Worm (Caenorhabditis elegans): Measurements from ENCODE around the gene bgal-2.
A peak's percentile ranks its signal among the peaks of the same experiment; 100 is the strongest.

bgal-2 gene

DNA sequence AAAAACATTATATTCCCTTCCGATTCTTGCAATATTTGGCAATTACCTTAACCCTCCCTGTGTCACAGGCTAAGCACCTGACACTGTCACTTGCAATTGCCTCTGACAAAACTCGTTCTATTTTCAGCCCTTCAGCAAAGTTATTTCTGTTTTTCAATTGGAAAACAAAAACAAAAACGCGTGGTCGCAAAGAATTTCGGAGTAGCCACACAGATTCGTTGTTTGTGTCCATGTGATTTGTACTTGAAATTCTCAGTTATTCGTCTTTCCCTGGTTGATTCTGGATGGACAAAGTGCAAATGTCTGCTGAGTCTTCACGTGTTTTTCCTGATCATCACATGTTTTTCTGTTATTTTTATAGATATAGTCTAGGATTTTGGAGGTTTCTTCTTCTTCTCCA lies 48.7 kb upstream of the bgal-2 start (continued):
- TF ChIP-seq nhr-10 (tag; optimal IDR thresholded peaks at IDR 0.05) = no peak
- no peak for TF ChIP-seq cey-2 (tag; optimal IDR thresholded peaks at IDR 0.05; ENCODE audit: borderline replicate concordance, insufficient read depth)
- TF ChIP-seq zip-2 (tag; optimal IDR thresholded peaks at IDR 0.05) = no peak
- no peak for TF ChIP-seq madf-5 (GFP tag; IDR thresholded peaks at IDR 0.05)
- no peak for TF ChIP-seq ztf-11 (tag; optimal IDR thresholded peaks at IDR 0.05)
- TF ChIP-seq ceh-20 (GFP tag; IDR thresholded peaks at IDR 0.05) = no peak
- TF ChIP-seq nhr-76 (tag; optimal IDR thresholded peaks at IDR 0.05) = no peak
- TF ChIP-seq duxl-1 (tag; optimal IDR thresholded peaks at IDR 0.05; ENCODE audit: poor library complexity) = no peak
- TF ChIP-seq F37D6.2 (tag; optimal IDR thresholded peaks at IDR 0.05) = no peak

DNA sequence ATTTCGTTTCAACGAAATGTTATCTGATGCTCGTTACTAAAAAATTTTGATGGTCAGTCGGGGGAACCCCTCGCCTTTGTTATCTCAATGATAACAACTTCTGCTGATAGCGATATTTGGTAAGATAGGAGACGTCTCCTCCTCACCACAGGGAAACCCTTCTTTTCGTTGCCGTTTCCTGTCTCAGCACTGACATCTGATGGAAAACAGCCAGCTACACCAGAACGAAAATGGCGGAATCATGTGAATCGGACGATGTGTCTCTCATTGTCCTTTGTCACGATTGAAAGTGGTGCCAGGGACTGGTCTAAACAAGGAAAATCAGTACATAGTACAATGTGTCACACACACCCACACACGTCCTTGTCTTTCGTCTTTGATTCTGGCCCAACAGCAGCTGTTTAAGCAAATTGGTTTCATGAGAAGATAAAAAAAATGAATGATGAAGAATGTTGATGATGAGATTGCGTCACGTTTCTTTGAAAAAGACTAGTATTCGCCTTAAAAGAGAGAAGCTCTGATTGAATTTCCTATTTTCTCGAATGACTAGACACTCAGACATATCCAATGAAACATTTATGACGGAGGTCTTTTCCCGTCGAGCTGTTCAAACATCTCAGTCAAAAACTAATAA lies 47.7 kb upstream of the bgal-2 start:
- TF ChIP-seq tra-1 (GFP tag; IDR thresholded peaks at IDR 0.05) (no peak), lin-15B (tag; optimal IDR thresholded peaks at IDR 0.05) (no peak), lin-29 (GFP tag; IDR thresholded peaks at IDR 0.05) (peak; percentile 37; the same call in 1 of the 2 replicates), ces-1 (GFP tag; optimal IDR thresholded peaks at IDR 0.05) (peak; percentile 59), mdt-29 (GFP tag; IDR thresholded peaks at IDR 0.05) (no peak), spr-1 (tag; optimal IDR thresholded peaks at IDR 0.05) (no peak), unc-62 (GFP tag; optimal IDR thresholded peaks at IDR 0.05 in 1 of 2) (peak in 1 of 2 experiments; percentile 100), unc-62 (tag; optimal IDR thresholded peaks at IDR 0.05) (no peak), spr-3 (GFP tag; optimal IDR thresholded peaks at IDR 0.05) (no peak), fos-1 (tag; optimal IDR thresholded peaks at IDR 0.05) (no peak), T20F7.1 (GFP tag; optimal IDR thresholded peaks at IDR 0.05) (peak; percentile 14), Y48G9A.11 (GFP tag; IDR thresholded peaks at IDR 0.05) (no peak), mdl-1 (tag; optimal IDR thresholded peaks at IDR 0.05) (peak; percentile 97 to 98), Y105C5A.15 (GFP tag; IDR thresholded peaks at IDR 0.05) (no peak), snpc-4 (tag; optimal IDR thresholded peaks at IDR 0.05) (no peak), pqm-1 (tag; optimal IDR thresholded peaks at IDR 0.05) (peak; percentile 34), set-16 (GFP tag; IDR thresholded peaks at IDR 0.05) (no peak), aha-1 (tag) (peak; percentile 97), nhr-41 (GFP tag; IDR thresholded peaks at IDR 0.05) (no peak), nhr-6 (tag; optimal IDR thresholded peaks at IDR 0.05) (no peak), unc-130 (GFP tag; optimal IDR thresholded peaks at IDR 0.05) (no peak), nhr-111 (GFP tag; optimal IDR thresholded peaks at IDR 0.05) (no peak), duxl-1 (tag; optimal IDR thresholded peaks at IDR 0.05; ENCODE audit: poor library complexity) (no peak), arid-1 (GFP tag; conservative IDR thresholded peaks at IDR 0.05) (no peak), madf-5 (GFP tag; IDR thresholded peaks at IDR 0.05) (no peak), nhr-10 (tag; optimal IDR thresholded peaks at IDR 0.05) (no peak), lin-13 (GFP tag; optimal IDR thresholded peaks at IDR 0.05) (no peak), ceh-62 (tag; optimal IDR thresholded peaks at IDR 0.05) (no peak), ama-1 (optimal IDR thresholded peaks at IDR 0.05) (no peak), saeg-2 (GFP tag; IDR thresholded peaks at IDR 0.05) (peak; percentile 67; the same call in 1 of the 2 replicates), Y75B8A.6 (GFP tag; IDR thresholded peaks at IDR 0.05) (no peak), cey-2 (tag; optimal IDR thresholded peaks at IDR 0.05; ENCODE audit: borderline replicate concordance, insufficient read depth) (peak; percentile 68), daf-16 (GFP tag; optimal IDR thresholded peaks at IDR 0.05) (peak in 1 of 2 experiments; percentile 73), daf-16 (tag; optimal IDR thresholded peaks at IDR 0.05) (peak; percentile 95), ceh-28 (tag; optimal IDR thresholded peaks at IDR 0.05) (no peak), ceh-44 (GFP tag; IDR thresholded peaks at IDR 0.05) (no peak), dpl-1 (GFP tag; optimal IDR thresholded peaks at IDR 0.05) (peak; percentile 45), F26F4.8 (GFP tag; conservative IDR thresholded peaks at IDR 0.05) (no peak), lin-39 (tag; optimal IDR thresholded peaks at IDR 0.05) (no peak), hlh-30 (tag; optimal IDR thresholded peaks at IDR 0.05; ENCODE audit: insufficient read depth) (peak; percentile 97), zag-1 (tag; optimal IDR thresholded peaks at IDR 0.05) (no peak), dmd-8 (GFP tag; IDR thresholded peaks at IDR 0.05) (0 out of 2 replicates have a peak, but pooled peaks have one; percentile 6), zip-2 (tag; optimal IDR thresholded peaks at IDR 0.05) (no peak), snpc-1.2 (GFP tag; IDR thresholded peaks at IDR 0.05) (no peak), rbr-2 (tag; optimal IDR thresholded peaks at IDR 0.05) (peak; percentile 23)

Measured in whole organism, L4 larva.